Worm (Caenorhabditis elegans): ENCODE data around the gene F15H10.10.

F15H10.10 gene

DNA sequence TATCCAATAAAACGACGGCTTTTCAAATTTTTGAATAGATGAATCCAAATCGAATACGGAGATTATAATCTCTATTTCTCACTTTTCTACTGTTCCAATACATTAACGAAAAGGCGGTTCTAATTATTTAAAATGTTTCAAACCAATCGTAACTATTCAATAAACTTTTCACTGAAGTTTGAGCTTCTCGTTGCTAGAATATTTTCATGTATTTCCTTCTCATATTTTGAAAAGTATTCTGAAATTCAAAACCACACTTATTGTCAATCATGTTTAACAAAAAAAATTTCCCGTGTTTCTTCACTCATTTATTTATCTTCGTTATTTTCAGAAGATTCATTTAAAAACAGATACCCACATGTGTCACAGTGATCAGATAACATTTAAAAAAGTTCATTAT lies 14.0 kb downstream of the F15H10.10 start, which contains the start of gene F15H10.8:
F15H10.8 (minus strand) TSS at position 101 of the 400 bp plus-strand sequence.
- peak in 1 of 2 experiments; percentile 31 for TF ChIP-seq unc-62 (GFP tag; optimal IDR thresholded peaks at IDR 0.05 in 1 of 2)
- no peak for TF ChIP-seq unc-62 (tag; optimal IDR thresholded peaks at IDR 0.05)
- TF ChIP-seq dmd-9 (GFP tag; IDR thresholded peaks at IDR 0.05) = no peak

DNA sequence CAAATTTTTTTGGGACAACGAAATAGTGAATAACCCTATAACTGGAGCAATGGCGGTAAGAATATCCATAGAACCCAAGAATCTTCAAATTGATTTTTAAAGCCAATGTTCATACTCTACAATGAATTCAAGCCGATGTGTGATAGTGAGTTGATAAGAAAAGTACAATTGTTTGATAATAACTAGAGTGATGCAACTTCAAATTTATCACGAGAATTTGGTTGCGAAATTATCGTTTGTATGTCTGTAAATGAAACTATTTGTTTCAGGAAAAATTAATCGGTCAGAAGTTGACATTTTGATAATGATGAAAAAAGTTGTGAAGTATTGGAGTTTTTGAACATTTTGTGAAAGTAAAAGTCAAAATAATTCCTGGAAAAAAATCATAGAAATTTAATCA lies 17.5 kb downstream of the F15H10.10 start:
- TF ChIP-seq set-16 (GFP tag; IDR thresholded peaks at IDR 0.05) (no peak), unc-39 (tag; optimal IDR thresholded peaks at IDR 0.05) (no peak), dve-1 (tag; optimal IDR thresholded peaks at IDR 0.05; ENCODE audit: insufficient read depth) (peak; percentile 91), Y75B8A.6 (GFP tag; IDR thresholded peaks at IDR 0.05) (no peak), nhr-11 (tag; optimal IDR thresholded peaks at IDR 0.05) (no peak), F44E2.7 (GFP tag; IDR thresholded peaks at IDR 0.05) (no peak), ceh-82 (tag; optimal IDR thresholded peaks at IDR 0.05) (no peak), R02D3.7 (tag; optimal IDR thresholded peaks at IDR 0.05) (no peak), spr-3 (GFP tag; optimal IDR thresholded peaks at IDR 0.05) (no peak), jun-1 (tag; optimal IDR thresholded peaks at IDR 0.05) (no peak), snpc-1.2 (GFP tag; IDR thresholded peaks at IDR 0.05) (no peak), cey-2 (tag; optimal IDR thresholded peaks at IDR 0.05; ENCODE audit: borderline replicate concordance, insufficient read depth) (no peak), dmd-9 (GFP tag; IDR thresholded peaks at IDR 0.05) (no peak), duxl-1 (tag; optimal IDR thresholded peaks at IDR 0.05; ENCODE audit: poor library complexity) (no peak), pha-4 (GFP tag; IDR thresholded peaks at IDR 0.05) (0 out of 2 replicates have a peak, but pooled peaks have one; percentile 24), pha-4 (tag; optimal IDR thresholded peaks at IDR 0.05) (no peak), nhr-25 (tag; optimal IDR thresholded peaks at IDR 0.05; ENCODE audit: borderline replicate concordance, insufficient read depth) (no peak), vab-7 (GFP tag; IDR thresholded peaks at IDR 0.05) (no peak), nhr-102 (tag; optimal IDR thresholded peaks at IDR 0.05) (no peak), ama-1 (optimal IDR thresholded peaks at IDR 0.05) (no peak), madf-9 (GFP tag; conservative IDR thresholded peaks at IDR 0.05) (no peak), fos-1 (tag; optimal IDR thresholded peaks at IDR 0.05) (no peak), nhr-76 (tag; optimal IDR thresholded peaks at IDR 0.05) (no peak), mxl-2 (GFP tag; conservative IDR thresholded peaks at IDR 0.05) (no peak), ztf-7 (tag; optimal IDR thresholded peaks at IDR 0.05) (peak; percentile 51), dpl-1 (GFP tag; optimal IDR thresholded peaks at IDR 0.05) (no peak), mdl-1 (tag; optimal IDR thresholded peaks at IDR 0.05) (peak in 1 of 2 experiments; percentile 19), daf-8 (GFP tag; IDR thresholded peaks at IDR 0.05) (no peak), tra-1 (GFP tag; IDR thresholded peaks at IDR 0.05) (no peak), pqm-1 (tag; optimal IDR thresholded peaks at IDR 0.05) (peak; percentile 90), lin-13 (GFP tag; optimal IDR thresholded peaks at IDR 0.05) (no peak), egl-43 (GFP tag; IDR thresholded peaks at IDR 0.05) (no peak), php-3 (GFP tag; IDR thresholded peaks at IDR 0.05) (0 out of 2 replicates have a peak, but pooled peaks have one; percentile 32), madf-5 (GFP tag; IDR thresholded peaks at IDR 0.05) (no peak), nhr-10 (tag; optimal IDR thresholded peaks at IDR 0.05) (peak; percentile 42), hlh-11 (tag; optimal IDR thresholded peaks at IDR 0.05) (peak; percentile 76), hmg-1.1 (GFP tag; IDR thresholded peaks at IDR 0.05) (no peak), ZK337.2 (GFP tag; IDR thresholded peaks at IDR 0.05) (no peak), hlh-30 (tag; optimal IDR thresholded peaks at IDR 0.05; ENCODE audit: insufficient read depth) (peak; percentile 69), spr-1 (tag; optimal IDR thresholded peaks at IDR 0.05) (no peak), snpc-4 (tag; optimal IDR thresholded peaks at IDR 0.05) (no peak), attf-4 (tag; optimal IDR thresholded peaks at IDR 0.05) (no peak), ceh-44 (GFP tag; IDR thresholded peaks at IDR 0.05) (no peak), ces-1 (GFP tag; optimal IDR thresholded peaks at IDR 0.05) (no peak), nhr-77 (tag; optimal IDR thresholded peaks at IDR 0.05) (peak; percentile 89), lir-3 (tag; optimal IDR thresholded peaks at IDR 0.05) (no peak), nhr-6 (tag; optimal IDR thresholded peaks at IDR 0.05) (no peak), aha-1 (tag) (peak; percentile 56), ztf-11 (tag; optimal IDR thresholded peaks at IDR 0.05) (no peak)
